Worm (Caenorhabditis elegans) whole organism, late embryonic: ENCODE data around the gene glrx-22.

Experiments used
- K02D7.2 ChIP-seq: sonication (generic microtip); optimal IDR thresholded peaks from 2 replicates; lab custom pipeline; 2017; ENCODE audit warnings: mild to moderate bottlenecking, missing genetic modification characterization, missing compliant biosample characterization
- K09A11.1 ChIP-seq: sonication (generic microtip); optimal IDR thresholded peaks from 2 replicates; lab custom pipeline; 2017; ENCODE audit warnings: antibody characterized with exemption, mild to moderate bottlenecking, missing genetic modification characterization, missing compliant biosample characterization; ENCODE audit not compliant: insufficient read depth
- T23F11.4 ChIP-seq: fragments of 200-800 bp; sonication (Bioruptor generic); optimal IDR thresholded peaks from 2 replicates; lab custom pipeline; 2018; ENCODE audit warnings: mild to moderate bottlenecking, missing genetic modification characterization, missing compliant biosample characterization
- Y22D7AL.16 ChIP-seq: sonication (generic microtip); optimal IDR thresholded peaks from 2 replicates; lab custom pipeline; 2016; ENCODE audit warnings: missing genetic modification characterization, missing compliant biosample characterization
- ama-1 ChIP-seq: fragments of 150-350 bp; optimal IDR thresholded peaks from 2 replicates; lab custom pipeline; 2014
- ceh-31 ChIP-seq: sonication (generic microtip); optimal IDR thresholded peaks from 2 replicates; lab custom pipeline; 2016; ENCODE audit warnings: missing genetic modification characterization, missing compliant biosample characterization
- ceh-34 ChIP-seq: sonication (generic microtip); optimal IDR thresholded peaks from 2 replicates; lab custom pipeline; 2016; ENCODE audit warnings: mild to moderate bottlenecking, missing genetic modification characterization, missing compliant biosample characterization
- ceh-45 ChIP-seq: fragments of 200-800 bp; sonication (Bioruptor generic); IDR thresholded peaks from 2 replicates; pipeline ENCODE4 v1.3.6; 2022; ENCODE audit warnings: missing genetic modification reagents, missing genetic modification characterization, missing compliant biosample characterization
- ceh-48 ChIP-seq: sonication (generic microtip); optimal IDR thresholded peaks from 2 replicates; lab custom pipeline; 2016; ENCODE audit warnings: missing genetic modification characterization, inconsistent platforms, missing compliant biosample characterization
- ceh-6 ChIP-seq: fragments of 200-800 bp; sonication (Bioruptor generic); optimal IDR thresholded peaks from 2 replicates; lab custom pipeline; 2018; ENCODE audit warnings: mild to moderate bottlenecking, missing genetic modification characterization, missing compliant biosample characterization
- ceh-9 ChIP-seq: sonication (generic microtip); optimal IDR thresholded peaks from 2 replicates; lab custom pipeline; 2016; ENCODE audit warnings: mild to moderate bottlenecking, missing genetic modification characterization, inconsistent platforms, missing compliant biosample characterization
- che-1 ChIP-seq: sonication (generic microtip); optimal IDR thresholded peaks from 2 replicates; lab custom pipeline; 2016; ENCODE audit warnings: mild to moderate bottlenecking, missing genetic modification characterization, missing compliant biosample characterization
- dmd-4 ChIP-seq: sonication (generic microtip); optimal IDR thresholded peaks from 2 replicates; lab custom pipeline; 2016; ENCODE audit warnings: borderline replicate concordance, missing genetic modification characterization, missing compliant biosample characterization
- dve-1 ChIP-seq: sonication (generic microtip); optimal IDR thresholded peaks from 2 replicates; lab custom pipeline; 2017; ENCODE audit warnings: antibody characterized with exemption, mild to moderate bottlenecking, missing genetic modification characterization, missing compliant biosample characterization
- elt-2 ChIP-seq: sonication (generic microtip); optimal IDR thresholded peaks from 2 replicates; lab custom pipeline; 2016; ENCODE audit warnings: missing genetic modification reagents, missing genetic modification characterization, missing compliant biosample characterization
- elt-4 ChIP-seq: sonication (generic microtip); optimal IDR thresholded peaks from 2 replicates; lab custom pipeline; 2016; ENCODE audit warnings: missing genetic modification characterization, missing compliant biosample characterization
- eyg-1 ChIP-seq: sonication (generic microtip); optimal IDR thresholded peaks from 2 replicates; lab custom pipeline; 2016; ENCODE audit warnings: missing genotype, missing genetic modification characterization, missing compliant biosample characterization
- fax-1 ChIP-seq: sonication (generic microtip); optimal IDR thresholded peaks from 2 replicates; lab custom pipeline; 2016; ENCODE audit warnings: missing genotype, missing genetic modification characterization, missing compliant biosample characterization
- gmeb-2 ChIP-seq: sonication (generic microtip); optimal IDR thresholded peaks from 2 replicates; lab custom pipeline; 2016; ENCODE audit warnings: missing genetic modification characterization, inconsistent platforms, missing compliant biosample characterization
- hlh-6 ChIP-seq: sonication (generic microtip); optimal IDR thresholded peaks from 2 replicates; lab custom pipeline; 2016; ENCODE audit warnings: missing genotype, missing genetic modification characterization, missing compliant biosample characterization
- hlh-8 ChIP-seq: sonication (generic microtip); optimal IDR thresholded peaks from 2 replicates; lab custom pipeline; 2016; ENCODE audit warnings: missing genotype, missing genetic modification characterization, missing compliant biosample characterization
- lim-6 ChIP-seq: sonication (generic microtip); optimal IDR thresholded peaks from 2 replicates; lab custom pipeline; 2016; ENCODE audit warnings: missing genetic modification characterization, missing compliant biosample characterization
- lin-11 ChIP-seq: fragments of 200-800 bp; sonication (Bioruptor generic); optimal IDR thresholded peaks from 2 replicates; lab custom pipeline; 2018; ENCODE audit warnings: mild to moderate bottlenecking, missing genetic modification characterization, missing compliant biosample characterization
- nhr-11 ChIP-seq: fragments of 150-350 bp; optimal IDR thresholded peaks from 2 replicates; lab custom pipeline; 2014; ENCODE audit warnings: missing biosample characterization, missing genetic modification characterization
- odd-2 ChIP-seq: sonication (generic microtip); optimal IDR thresholded peaks from 2 replicates; lab custom pipeline; 2017; ENCODE audit warnings: antibody characterized with exemption, mild to moderate bottlenecking, missing genetic modification characterization, missing compliant biosample characterization
- pat-9 ChIP-seq: fragments of 200-800 bp; sonication (Bioruptor generic); optimal IDR thresholded peaks from 2 replicates; lab custom pipeline; 2018; ENCODE audit warnings: mild to moderate bottlenecking, missing genetic modification characterization, moderate library complexity, missing compliant biosample characterization
- pax-1 ChIP-seq: fragments of 150-350 bp; optimal IDR thresholded peaks from 2 replicates; lab custom pipeline; 2014; ENCODE audit warnings: missing biosample characterization, missing genetic modification characterization
- pha-4 ChIP-seq: fragments of 150-350 bp; optimal IDR thresholded peaks from 2 replicates; lab custom pipeline; 2018; ENCODE audit warnings: missing biosample characterization, missing genetic modification reagents, missing genetic modification characterization
- pros-1 ChIP-seq: fragments of 150-350 bp; optimal IDR thresholded peaks from 2 replicates; lab custom pipeline; 2014; ENCODE audit warnings: missing biosample characterization, missing genetic modification reagents, missing genetic modification characterization
- ref-2 ChIP-seq: sonication (generic microtip); optimal IDR thresholded peaks from 2 replicates; lab custom pipeline; 2016; ENCODE audit warnings: missing genetic modification characterization, missing compliant biosample characterization
- syd-9 ChIP-seq: sonication (generic microtip); optimal IDR thresholded peaks from 2 replicates; lab custom pipeline; 2016; ENCODE audit warnings: mild to moderate bottlenecking, missing genetic modification characterization, moderate library complexity, missing compliant biosample characterization
- ttx-3 ChIP-seq: sonication (generic microtip); optimal IDR thresholded peaks from 2 replicates; lab custom pipeline; 2016; ENCODE audit warnings: missing genetic modification reagents, missing genetic modification characterization, missing compliant biosample characterization
- unc-55 ChIP-seq: sonication (generic microtip); optimal IDR thresholded peaks from 2 replicates; lab custom pipeline; 2017; ENCODE audit warnings: missing biosample characterization, missing genetic modification reagents, missing genetic modification characterization
- zip-5 ChIP-seq: sonication (generic microtip); optimal IDR thresholded peaks from 2 replicates; lab custom pipeline; 2016; ENCODE audit warnings: missing genetic modification characterization, missing compliant biosample characterization
- ztf-16 ChIP-seq: sonication (generic microtip); optimal IDR thresholded peaks from 2 replicates; lab custom pipeline; 2017; ENCODE audit warnings: missing genetic modification characterization, missing compliant biosample characterization

Gene glrx-22

ce11 chrIV:8226474-8226873, 25.4 kb upstream of the glrx-22 start:
- peak; percentile 1 for TF ChIP-seq ama-1
- TF ChIP-seq zip-5 (tag; lab: Kevin White, UChicago), result no peak
- no peak for TF ChIP-seq ceh-31 (tag; lab: Kevin White, UChicago)
- TF ChIP-seq eyg-1 (tag; lab: Kevin White, UChicago), result no peak
- TF ChIP-seq ceh-34 (tag; lab: Kevin White, UChicago), result no peak

- TF ChIP-seq elt-2 (tag; lab: Kevin White, UChicago) (peak; percentile 12), ztf-16 (tag; lab: Kevin White, UChicago) (no peak)
Observed at ce11 chrIV:8225357-8225756, 24.3 kb upstream of the glrx-22 start, which contains the start of gene serp-1.2. serp-1.2 (plus strand) TSS chrIV:8225674.

- TF ChIP-seq K02D7.2, result no peak
- TF ChIP-seq che-1 (tag; lab: Kevin White, UChicago), result no peak
- TF ChIP-seq nhr-11, result no peak
- TF ChIP-seq elt-2 (tag; lab: Kevin White, UChicago), result no peak
- no peak for TF ChIP-seq Y22D7AL.16 (tag; lab: Kevin White, UChicago)
Observed at ce11 chrIV:8223055-8223454, 22.0 kb upstream of the glrx-22 start.

- no peak for TF ChIP-seq elt-4 (tag; lab: Kevin White, UChicago)
- TF ChIP-seq gmeb-2 (tag; lab: Kevin White, UChicago), result no peak
- no peak for TF ChIP-seq ttx-3 (tag; lab: Kevin White, UChicago)
- no peak for TF ChIP-seq ceh-48 (tag; lab: Kevin White, UChicago)
- no peak for TF ChIP-seq dve-1
- TF ChIP-seq ref-2 (tag; lab: Kevin White, UChicago), result no peak
- no peak for TF ChIP-seq hlh-6 (tag; lab: Kevin White, UChicago)
- no peak for TF ChIP-seq pat-9 (tag; lab: Kevin White, UChicago)
- TF ChIP-seq che-1 (tag; lab: Kevin White, UChicago), result no peak
- TF ChIP-seq ceh-6, result no peak
- TF ChIP-seq ceh-45 (GFP tag; lab: Robert Waterston, UW), result no peak
- TF ChIP-seq fax-1, result no peak
- no peak for TF ChIP-seq elt-2 (tag; lab: Kevin White, UChicago)
- no peak for TF ChIP-seq lin-11 (tag; lab: Kevin White, UChicago)
- no peak for TF ChIP-seq unc-55 (GFP tag; lab: Kevin White, UChicago)
- TF ChIP-seq ceh-9 (tag; lab: Kevin White, UChicago), result no peak
- TF ChIP-seq K02D7.2, result no peak
- TF ChIP-seq dmd-4 (tag; lab: Kevin White, UChicago), result no peak
- TF ChIP-seq ztf-16 (tag; lab: Kevin White, UChicago), result no peak
- no peak for TF ChIP-seq T23F11.4
Observed at ce11 chrIV:8221946-8222345, 20.9 kb upstream of the glrx-22 start, which contains the start of gene gpx-6. gpx-6 (plus strand) TSS chrIV:8222202.

ce11 chrIV:8219987-8220386, 19.0 kb upstream of the glrx-22 start, which contains the start of gene ocr-2:
ocr-2 (minus strand) TSS chrIV:8220087.
- no peak for TF ChIP-seq lin-11 (tag; lab: Kevin White, UChicago)
- TF ChIP-seq dmd-4 (tag; lab: Kevin White, UChicago), result no peak
- no peak for TF ChIP-seq nhr-11
- TF ChIP-seq dve-1, result no peak
- no peak for TF ChIP-seq syd-9 (tag; lab: Kevin White, UChicago)
- no peak for TF ChIP-seq pax-1 (tag; lab: Kevin White, UChicago)
- no peak for TF ChIP-seq hlh-8 (tag; lab: Kevin White, UChicago)
- no peak for TF ChIP-seq ceh-9 (tag; lab: Kevin White, UChicago)
- TF ChIP-seq fax-1, result no peak
- TF ChIP-seq K09A11.1 (tag; lab: Kevin White, UChicago), result no peak
- no peak for TF ChIP-seq odd-2 (tag; lab: Kevin White, UChicago)
- TF ChIP-seq zip-5 (tag; lab: Kevin White, UChicago), result no peak
- TF ChIP-seq hlh-6 (tag; lab: Kevin White, UChicago), result no peak
- no peak for TF ChIP-seq lim-6 (tag; lab: Kevin White, UChicago)
- no peak for TF ChIP-seq K02D7.2
- no peak for TF ChIP-seq pha-4 (tag; lab: Kevin White, UChicago)
- TF ChIP-seq pros-1 (tag; lab: Kevin White, UChicago), result no peak
